Worm (Caenorhabditis elegans): ENCODE data around the gene pqn-32.

pqn-32 gene

ce11 chrII:13156971-13157370 is 49.2 kb downstream of the pqn-32 start, which contains the start of the genes hpr-17 and F32A11.1:
hpr-17 (minus strand) TSS chrII:13157047.
F32A11.1 (plus strand) TSS chrII:13157329.
- TF ChIP-seq unc-62 (GFP tag; optimal IDR thresholded peaks at IDR 0.05) (no peak), ztf-4 (tag; optimal IDR thresholded peaks at IDR 0.05) (peak; percentile 21), ceh-16 (tag; optimal IDR thresholded peaks at IDR 0.05) (no peak), snpc-4 (tag; optimal IDR thresholded peaks at IDR 0.05) (peak; percentile 82), fos-1 (tag; optimal IDR thresholded peaks at IDR 0.05) (peak; percentile 56), nhr-6 (tag; optimal IDR thresholded peaks at IDR 0.05) (no peak), nhr-77 (tag; optimal IDR thresholded peaks at IDR 0.05) (peak; percentile 36), sma-3 (GFP tag; optimal IDR thresholded peaks at IDR 0.05) (peak; percentile 76), lsy-2 (tag; optimal IDR thresholded peaks at IDR 0.05) (peak; percentile 87 to 92), elt-3 (tag; optimal IDR thresholded peaks at IDR 0.05) (no peak), ZK546.5 (tag; optimal IDR thresholded peaks at IDR 0.05) (no peak), elt-1 (tag; optimal IDR thresholded peaks at IDR 0.05) (no peak), lin-39 (tag; optimal IDR thresholded peaks at IDR 0.05) (no peak), crh-2 (tag; optimal IDR thresholded peaks at IDR 0.05) (peak; percentile 86), nhr-25 (tag; optimal IDR thresholded peaks at IDR 0.05) (peak; percentile 80), ztf-11 (tag; optimal IDR thresholded peaks at IDR 0.05) (no peak), nhr-12 (tag; optimal IDR thresholded peaks at IDR 0.05) (no peak), ztf-1 (GFP tag; conservative IDR thresholded peaks at IDR 0.05) (no peak), ceh-82 (tag; optimal IDR thresholded peaks at IDR 0.05) (peak; percentile 61), alr-1 (tag; optimal IDR thresholded peaks at IDR 0.05) (no peak), mdl-1 (tag; optimal IDR thresholded peaks at IDR 0.05) (no peak), F13H6.1 (tag; optimal IDR thresholded peaks at IDR 0.05) (peak; percentile 63), nhr-21 (tag; optimal IDR thresholded peaks at IDR 0.05) (peak; percentile 75), R02D3.7 (tag; optimal IDR thresholded peaks at IDR 0.05) (peak; percentile 55), mab-5 (tag; optimal IDR thresholded peaks at IDR 0.05) (peak; percentile 70), C34F6.9 (tag; optimal IDR thresholded peaks at IDR 0.05) (peak; percentile 90), nhr-237 (tag; optimal IDR thresholded peaks at IDR 0.05) (peak; percentile 19), dmd-4 (tag; optimal IDR thresholded peaks at IDR 0.05) (no peak), sem-4 (tag; optimal IDR thresholded peaks at IDR 0.05) (peak; percentile 49), ama-1 (optimal IDR thresholded peaks at IDR 0.05) (no peak), egl-27 (tag; optimal IDR thresholded peaks at IDR 0.05) (peak; percentile 67), aly-2 (tag; optimal IDR thresholded peaks at IDR 0.05) (no peak), lin-11 (tag; optimal IDR thresholded peaks at IDR 0.05) (peak; percentile 78), nhr-10 (tag; optimal IDR thresholded peaks at IDR 0.05) (peak; percentile 58), peb-1 (tag; optimal IDR thresholded peaks at IDR 0.05) (no peak), nhr-129 (tag; optimal IDR thresholded peaks at IDR 0.05) (peak; percentile 77), mbf-1 (tag; optimal IDR thresholded peaks at IDR 0.05) (no peak), blmp-1 (tag; optimal IDR thresholded peaks at IDR 0.05; ENCODE audit: insufficient read depth) (peak; percentile 23), lin-13 (GFP tag; optimal IDR thresholded peaks at IDR 0.05) (peak; percentile 80), nhr-11 (tag; optimal IDR thresholded peaks at IDR 0.05) (no peak), gmeb-1 (tag; optimal IDR thresholded peaks at IDR 0.05) (peak; percentile 99), nhr-23 (tag; optimal IDR thresholded peaks at IDR 0.05) (no peak), zag-1 (tag; optimal IDR thresholded peaks at IDR 0.05) (no peak), sma-9 (GFP tag; optimal IDR thresholded peaks at IDR 0.05) (peak; percentile 86), sma-9 (tag; optimal IDR thresholded peaks at IDR 0.05) (no peak), unc-39 (tag; optimal IDR thresholded peaks at IDR 0.05) (no peak), Y55F3AM.14 (GFP tag; optimal IDR thresholded peaks at IDR 0.05) (no peak), skn-1 (tag; optimal IDR thresholded peaks at IDR 0.05) (peak; percentile 2), unc-55 (GFP tag; optimal IDR thresholded peaks at IDR 0.05) (peak; percentile 94)

All from whole organism, L2 larva.